Worm (Caenorhabditis elegans): ENCODE results near the gene H10E21.1.
A peak's percentile ranks its signal among the peaks of the same experiment; 100 is the strongest.

The H10E21.1 gene

DNA sequence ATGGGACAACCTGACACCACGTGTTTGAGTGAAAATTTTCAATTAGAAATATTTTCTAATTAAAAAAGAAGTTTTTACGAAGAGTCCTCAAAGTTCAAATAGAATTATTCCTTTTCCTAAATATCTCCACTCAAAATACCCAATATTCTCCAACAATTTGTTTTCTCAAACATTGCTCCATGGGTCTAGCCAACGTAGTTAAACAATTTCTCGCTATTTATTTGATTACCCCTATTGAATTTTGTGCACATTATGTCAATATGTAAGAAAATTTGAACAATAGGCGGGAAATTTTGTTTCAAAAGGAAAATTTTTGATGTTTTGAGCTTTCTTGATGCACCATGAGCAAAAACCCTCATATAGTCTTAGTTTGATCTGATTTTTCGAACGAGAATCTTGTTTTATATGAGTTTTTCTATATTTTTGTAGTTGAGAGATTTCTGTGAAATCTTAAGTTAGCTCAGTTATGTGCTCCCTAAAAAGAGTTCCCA is 46.9 kb downstream of the H10E21.1 start (continued):
- no peak for TF ChIP-seq Y95B8A.8 (GFP tag; IDR thresholded peaks at IDR 0.05)
- TF ChIP-seq bed-2 (GFP tag; IDR thresholded peaks at IDR 0.05) = no peak
- TF ChIP-seq ztf-22 (GFP tag; optimal IDR thresholded peaks at IDR 0.05) = no peak
- no peak for TF ChIP-seq F57C9.4 (tag; optimal IDR thresholded peaks at IDR 0.05)
- peak; percentile 38; the same call in 1 of the 2 replicates for TF ChIP-seq nfyb-1 (GFP tag; IDR thresholded peaks at IDR 0.05)
- TF ChIP-seq ceh-27 (GFP tag; optimal IDR thresholded peaks at IDR 0.05) = no peak
- no peak for TF ChIP-seq sptf-2 (GFP tag; optimal IDR thresholded peaks at IDR 0.05)
- TF ChIP-seq Y53G8AR.9 (GFP tag; conservative IDR thresholded peaks at IDR 0.05) = no peak
- 0 out of 2 replicates have a peak, but pooled peaks have one; percentile 15 for TF ChIP-seq ekl-4 (GFP tag; IDR thresholded peaks at IDR 0.05)
- TF ChIP-seq Y56A3A.18 (GFP tag; IDR thresholded peaks at IDR 0.05) = 0 out of 2 replicates have a peak, but pooled peaks have one; percentile 30
- TF ChIP-seq nfya-1 (tag; optimal IDR thresholded peaks at IDR 0.05; ENCODE audit: borderline replicate concordance, insufficient read depth) = no peak
- TF ChIP-seq B0019.2 (GFP tag; conservative IDR thresholded peaks at IDR 0.05) = no peak

DNA sequence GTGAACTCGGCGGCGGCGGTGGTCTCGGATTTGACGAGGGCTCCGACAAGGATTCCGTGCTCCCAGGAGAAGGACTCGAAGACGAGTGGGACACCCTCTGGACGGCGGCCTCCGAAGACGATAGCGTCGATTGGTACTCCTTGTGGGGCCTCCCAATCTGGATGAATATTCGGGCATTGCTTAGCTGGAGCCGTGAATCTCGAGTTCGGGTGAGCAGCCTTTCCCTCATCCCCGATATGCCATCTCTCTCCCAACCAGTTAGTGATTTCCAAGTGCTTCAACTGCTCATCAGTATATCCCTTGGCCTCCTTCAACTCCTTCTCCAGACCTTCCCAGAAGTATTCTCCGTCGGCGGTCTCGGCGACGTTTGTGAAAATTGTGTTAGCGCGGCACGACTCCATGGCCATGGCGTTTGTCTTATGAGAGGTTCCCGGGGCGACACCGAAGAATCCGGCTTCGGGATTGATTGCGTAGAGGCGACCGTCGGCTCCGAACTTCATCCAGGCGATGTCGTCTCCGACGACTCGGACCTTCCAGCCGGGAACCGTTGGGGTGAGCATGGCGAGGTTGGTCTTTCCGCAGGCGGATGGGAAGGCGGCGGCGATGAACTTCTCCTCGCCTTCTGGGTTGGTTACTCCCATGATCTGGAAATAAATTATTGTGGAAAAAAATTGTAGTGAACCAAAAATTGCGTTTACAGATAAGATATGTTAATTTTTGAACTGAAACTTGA is 48.2 kb downstream of the H10E21.1 start:
- TF ChIP-seq F33H1.4 (GFP tag; IDR thresholded peaks at IDR 0.05) (no peak), let-607 (tag; optimal IDR thresholded peaks at IDR 0.05) (no peak), ztf-18 (tag; optimal IDR thresholded peaks at IDR 0.05) (no peak), egl-44 (GFP tag; IDR thresholded peaks at IDR 0.05) (no peak), attf-5 (GFP tag; optimal IDR thresholded peaks at IDR 0.05) (peak; percentile 42), F57A8.1 (GFP tag; optimal IDR thresholded peaks at IDR 0.05) (no peak), ekl-4 (GFP tag; IDR thresholded peaks at IDR 0.05) (peak; percentile 58; the same call in 1 of the 2 replicates), Y79H2A.3 (GFP tag; conservative IDR thresholded peaks at IDR 0.05) (0 out of 2 replicates have a peak, but pooled peaks have one; percentile 18), nfya-2 (GFP tag; IDR thresholded peaks at IDR 0.05) (no peak), ztf-28 (GFP tag; IDR thresholded peaks at IDR 0.05) (no peak), dox-1 (GFP tag; IDR thresholded peaks at IDR 0.05) (peak; percentile 69), tbx-9 (tag; optimal IDR thresholded peaks at IDR 0.05; ENCODE audit: borderline replicate concordance) (no peak), F55B11.4 (tag; optimal IDR thresholded peaks at IDR 0.05; ENCODE audit: borderline replicate concordance, insufficient read depth) (no peak), efl-1 (GFP tag; optimal IDR thresholded peaks at IDR 0.05) (no peak), K12H6.12 (tag; optimal IDR thresholded peaks at IDR 0.05) (no peak), akir-1 (GFP tag; optimal IDR thresholded peaks at IDR 0.05) (no peak), ZK185.1 (tag; optimal IDR thresholded peaks at IDR 0.05; ENCODE audit: poor library complexity, severe bottlenecking) (no peak), F22D6.2 (tag; optimal IDR thresholded peaks at IDR 0.05) (no peak), Y53G8AR.9 (GFP tag; conservative IDR thresholded peaks at IDR 0.05) (peak; percentile 60), rpc-1 (optimal IDR thresholded peaks at IDR 0.05) (no peak), rpc-1 (tag; optimal IDR thresholded peaks at IDR 0.05) (no peak), K11D2.4 (GFP tag; IDR thresholded peaks at IDR 0.05) (peak; percentile 60), C06A6.2 (GFP tag; conservative IDR thresholded peaks at IDR 0.05) (no peak), sptf-2 (GFP tag; optimal IDR thresholded peaks at IDR 0.05) (no peak), lag-1 (GFP tag; IDR thresholded peaks at IDR 0.05) (no peak), hlh-12 (tag; optimal IDR thresholded peaks at IDR 0.05) (no peak), snpc-1.3 (tag; optimal IDR thresholded peaks at IDR 0.05; ENCODE audit: insufficient read depth) (no peak), lin-26 (GFP tag; IDR thresholded peaks at IDR 0.05) (peak; percentile 1), madf-3 (GFP tag; IDR thresholded peaks at IDR 0.05) (peak; percentile 76), Y53F4B.3 (GFP tag; IDR thresholded peaks at IDR 0.05) (no peak), atf-7 (tag; optimal IDR thresholded peaks at IDR 0.05) (no peak), dpl-1 (GFP tag; optimal IDR thresholded peaks at IDR 0.05) (no peak), ceh-58 (GFP tag; IDR thresholded peaks at IDR 0.05) (no peak), ceh-91 (GFP tag; IDR thresholded peaks at IDR 0.05) (no peak), ceh-27 (GFP tag; optimal IDR thresholded peaks at IDR 0.05) (no peak), ztf-25 (GFP tag; IDR thresholded peaks at IDR 0.05) (0 out of 2 replicates have a peak, but pooled peaks have one; percentile 3), athp-1 (tag; optimal IDR thresholded peaks at IDR 0.05) (peak; percentile 18)
